Worm (Caenorhabditis elegans) whole organism, midembryonic: ENCODE results near the gene pisy-1.

Source experiments
- T22C8.4 ChIP-seq: fragments of 200-800 bp; sonication (Bioruptor generic); IDR thresholded peaks from 2 replicates; pipeline ENCODE4 v1.3.6; 2022; ENCODE audit warnings: missing genetic modification characterization, missing compliant biosample characterization
- cog-1 ChIP-seq: sonication (generic microtip); optimal IDR thresholded peaks from 2 replicates; lab custom pipeline; 2016; ENCODE audit warnings: missing genetic modification characterization, missing compliant biosample characterization
- flt-1 ChIP-seq: fragments of 200-800 bp; sonication (Bioruptor generic); IDR thresholded peaks from 2 replicates; pipeline ENCODE4 v1.3.6; 2022; ENCODE audit warnings: missing genetic modification characterization, missing compliant biosample characterization
- klf-2 ChIP-seq: fragments of 200-800 bp; sonication (Bioruptor generic); conservative IDR thresholded peaks from 2 replicates; pipeline ENCODE4 v1.3.6; 2022; ENCODE audit warnings: missing genetic modification reagents, missing genetic modification characterization, missing compliant biosample characterization
- ref-1 ChIP-seq: fragments of 200-800 bp; sonication (Bioruptor generic); conservative IDR thresholded peaks from 2 replicates; pipeline ENCODE4 v1.3.6; 2022; ENCODE audit warnings: missing genetic modification reagents, missing genetic modification characterization, missing compliant biosample characterization
- tab-1 ChIP-seq: fragments of 200-800 bp; sonication (Bioruptor generic); IDR thresholded peaks from 2 replicates; pipeline ENCODE4 v1.3.6; 2022; ENCODE audit warnings: missing genetic modification characterization, missing compliant biosample characterization
- ztf-23 ChIP-seq: fragments of 200-800 bp; sonication (Bioruptor generic); IDR thresholded peaks from 2 replicates; pipeline ENCODE4 v1.3.6; 2022; ENCODE audit warnings: missing genetic modification reagents, missing genetic modification characterization, missing compliant biosample characterization

DNA sequence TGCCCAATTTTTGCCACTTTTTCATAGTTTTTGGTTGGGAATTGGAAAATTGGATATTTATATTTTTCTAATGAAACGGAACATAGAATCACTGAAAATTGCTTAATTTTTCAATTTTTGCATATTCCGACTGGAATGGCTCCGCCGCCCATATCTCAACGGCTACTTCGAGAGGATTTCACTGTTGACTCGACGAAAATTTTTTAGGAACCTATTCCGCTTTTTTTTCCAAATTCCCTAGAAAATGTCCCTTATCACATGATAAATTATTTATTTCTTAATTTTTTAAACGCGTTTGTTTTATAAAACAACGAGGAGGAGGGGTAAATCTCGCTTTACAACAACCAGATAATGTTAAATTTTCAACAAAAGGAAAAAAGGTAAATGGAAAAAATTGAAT, 11.4 kb downstream of the pisy-1 start:
- no peak for TF ChIP-seq ref-1
- TF ChIP-seq cog-1 (tag; lab: Kevin White, UChicago), result no peak
- TF ChIP-seq klf-2 (GFP tag; lab: Robert Waterston, UW), result no peak
- TF ChIP-seq flt-1 (GFP tag; lab: Robert Waterston, UW), result no peak
- no peak for TF ChIP-seq ztf-23
- TF ChIP-seq T22C8.4 (GFP tag; lab: Robert Waterston, UW), result no peak
- TF ChIP-seq tab-1 (GFP tag; lab: Robert Waterston, UW), result no peak
